Worm (Caenorhabditis elegans): ENCODE results near the gene dmsr-8.

The dmsr-8 gene

DNA sequence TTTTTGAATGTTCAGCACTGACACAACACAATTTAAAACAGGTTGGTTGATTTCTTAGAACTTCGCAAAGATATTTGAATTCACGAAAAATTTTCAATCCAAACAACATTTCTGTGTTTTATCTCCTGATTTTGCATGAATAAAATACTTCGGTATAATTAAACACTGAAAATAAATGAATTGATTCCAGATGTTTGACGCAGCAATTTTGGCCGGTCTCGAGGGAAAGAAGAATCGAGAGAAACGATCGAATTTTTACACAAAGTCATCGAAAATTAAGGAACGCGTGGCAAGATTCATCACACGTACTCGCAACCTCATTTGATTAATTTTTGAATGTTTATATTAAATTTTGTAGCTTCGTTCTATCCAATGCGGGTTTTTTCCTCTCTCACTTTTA is 50.0 kb downstream of the dmsr-8 start:
- no peak for TF ChIP-seq T22C8.4 (GFP tag; IDR thresholded peaks at IDR 0.05)
- TF ChIP-seq tab-1 (GFP tag; IDR thresholded peaks at IDR 0.05): no peak
- TF ChIP-seq klf-2 (GFP tag; conservative IDR thresholded peaks at IDR 0.05): no peak
- no peak for TF ChIP-seq ref-1 (GFP tag; conservative IDR thresholded peaks at IDR 0.05)
- TF ChIP-seq ztf-23 (GFP tag; IDR thresholded peaks at IDR 0.05): no peak
- TF ChIP-seq ztf-29 (GFP tag; IDR thresholded peaks at IDR 0.05): no peak
- TF ChIP-seq med-1 (GFP tag; optimal IDR thresholded peaks at IDR 0.05; ENCODE audit: insufficient read depth): no peak
- no peak for TF ChIP-seq flt-1 (GFP tag; IDR thresholded peaks at IDR 0.05)
- TF ChIP-seq cog-1 (tag; optimal IDR thresholded peaks at IDR 0.05): no peak

DNA sequence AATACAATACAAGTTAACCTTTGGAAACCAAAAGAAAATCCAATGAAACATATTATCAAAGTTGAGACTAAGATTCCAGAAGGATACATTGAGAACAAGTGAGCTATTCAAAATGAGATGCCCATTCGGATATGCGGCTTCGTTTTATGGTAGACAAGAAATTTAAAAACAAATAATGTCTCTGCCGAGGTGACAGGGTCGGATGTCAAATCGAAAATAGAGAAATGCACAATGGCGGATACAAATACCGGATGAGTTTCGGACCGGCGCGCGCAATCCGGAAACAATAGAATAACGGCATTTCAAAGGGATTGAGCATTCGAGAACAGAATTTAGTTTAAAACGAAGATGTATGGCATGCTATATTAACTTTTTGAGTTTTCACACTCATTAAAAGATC is 50.9 kb downstream of the dmsr-8 start, which contains the start of gene F22E12.3:
F22E12.3 (minus strand) TSS at position 101 of the 400 bp plus-strand sequence.
- TF ChIP-seq med-1 (GFP tag; optimal IDR thresholded peaks at IDR 0.05; ENCODE audit: insufficient read depth): no peak

- no peak for TF ChIP-seq tab-1 (GFP tag; IDR thresholded peaks at IDR 0.05)
- TF ChIP-seq med-1 (GFP tag; optimal IDR thresholded peaks at IDR 0.05; ENCODE audit: insufficient read depth): no peak
- TF ChIP-seq flt-1 (GFP tag; IDR thresholded peaks at IDR 0.05): no peak
- no peak for TF ChIP-seq ztf-23 (GFP tag; IDR thresholded peaks at IDR 0.05)
- no peak for TF ChIP-seq cog-1 (tag; optimal IDR thresholded peaks at IDR 0.05)
Measured at ce11 chrV:10462066-10462465, 52.1 kb downstream of the dmsr-8 start, which contains the start of gene chw-1. TSS of gene chw-1 (plus strand) at chrV:10462282.

DNA sequence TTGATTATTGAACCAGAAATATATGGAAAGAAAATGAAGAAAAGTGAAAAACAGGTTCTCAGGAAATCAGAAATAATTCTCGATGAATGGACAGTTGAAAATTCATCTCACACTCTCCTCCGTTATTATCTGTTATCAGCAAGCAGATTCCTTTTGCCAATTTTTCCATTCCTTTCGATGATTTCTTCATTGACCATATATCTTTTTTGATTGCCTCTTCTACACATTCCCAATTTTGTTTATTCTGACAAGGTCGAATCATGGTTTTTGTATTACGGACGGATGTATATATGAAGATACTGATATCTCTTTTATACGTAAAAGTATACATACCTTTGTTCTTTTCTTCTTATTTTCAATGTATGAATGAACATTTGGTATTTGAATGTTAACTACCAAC is 53.5 kb downstream of the dmsr-8 start:
- TF ChIP-seq med-1 (GFP tag; optimal IDR thresholded peaks at IDR 0.05; ENCODE audit: insufficient read depth) (no peak), tab-1 (GFP tag; IDR thresholded peaks at IDR 0.05) (no peak), klf-2 (GFP tag; conservative IDR thresholded peaks at IDR 0.05) (no peak)

Measured in whole organism, midembryonic.